Worm (Caenorhabditis elegans) whole organism, early embryonic: ENCODE data around the gene ZK1307.2.

Experiments
- B0310.2 ChIP-seq: sonication (generic microtip); optimal IDR thresholded peaks from 2 replicates; lab custom pipeline; 2016; ENCODE audit warnings: mild to moderate bottlenecking, missing genetic modification characterization, missing compliant biosample characterization
- F13C5.2 ChIP-seq: sonication (generic microtip); optimal IDR thresholded peaks from 2 replicates; lab custom pipeline; 2017; ENCODE audit warnings: mild to moderate bottlenecking, missing genetic modification characterization, inconsistent platforms, missing compliant biosample characterization
- aly-1 ChIP-seq: sonication (generic microtip); optimal IDR thresholded peaks from 2 replicates; lab custom pipeline; 2016; ENCODE audit warnings: missing genetic modification characterization, missing compliant biosample characterization
- ama-1 ChIP-seq: fragments of 150-350 bp; optimal IDR thresholded peaks from 2 replicates; lab custom pipeline; 2014
- ceh-13 ChIP-seq: fragments of 200-800 bp; sonication (Bioruptor generic); optimal IDR thresholded peaks from 2 replicates; lab custom pipeline; 2018; ENCODE audit warnings: mild to moderate bottlenecking, missing genetic modification characterization, missing compliant biosample characterization
- ceh-36 ChIP-seq: sonication (generic microtip); optimal IDR thresholded peaks from 2 replicates; lab custom pipeline; 2016; ENCODE audit warnings: missing genetic modification characterization, inconsistent platforms, missing compliant biosample characterization
- ets-7 ChIP-seq: sonication (generic microtip); optimal IDR thresholded peaks from 2 replicates; lab custom pipeline; 2016; ENCODE audit warnings: missing genotype, missing genetic modification characterization, missing compliant biosample characterization
- flt-1 ChIP-seq: fragments of 200-800 bp; sonication (Bioruptor generic); IDR thresholded peaks from 2 replicates; pipeline ENCODE4 v1.3.6; 2022; ENCODE audit warnings: missing genetic modification characterization, missing compliant biosample characterization
- hmbx-1 ChIP-seq: sonication (generic microtip); optimal IDR thresholded peaks from 2 replicates; lab custom pipeline; 2016; ENCODE audit warnings: mild to moderate bottlenecking, missing genetic modification characterization, missing compliant biosample characterization
- hmg-4 ChIP-seq: fragments of 200-800 bp; sonication (Bioruptor generic); optimal IDR thresholded peaks from 2 replicates; lab custom pipeline; 2018; ENCODE audit warnings: mild to moderate bottlenecking, missing genetic modification characterization, missing compliant biosample characterization
- hnd-1 ChIP-seq: sonication (generic microtip); optimal IDR thresholded peaks from 2 replicates; lab custom pipeline; 2016; ENCODE audit warnings: missing genetic modification characterization, missing compliant biosample characterization
- pes-1 ChIP-seq: fragments of 200-800 bp; sonication (Bioruptor generic); IDR thresholded peaks from 2 replicates; pipeline ENCODE4 v1.3.6; 2022; ENCODE audit warnings: missing genetic modification reagents, missing genetic modification characterization, missing compliant biosample characterization
- scrt-1 ChIP-seq: fragments of 200-800 bp; sonication (Bioruptor generic); IDR thresholded peaks from 2 replicates; pipeline ENCODE4 v1.3.6; 2022; ENCODE audit warnings: missing genetic modification characterization, missing compliant biosample characterization
- sea-1 ChIP-seq: fragments of 200-800 bp; sonication (Bioruptor generic); conservative IDR thresholded peaks from 2 replicates; pipeline ENCODE4 v1.3.6; 2022; ENCODE audit warnings: missing genetic modification characterization, missing compliant biosample characterization
- tbx-11 ChIP-seq: fragments of 200-800 bp; sonication (Bioruptor generic); IDR thresholded peaks from 2 replicates; pipeline ENCODE4 v1.3.6; 2022; ENCODE audit warnings: missing genetic modification characterization, missing compliant biosample characterization
- tbx-37 ChIP-seq: fragments of 200-800 bp; sonication (Bioruptor generic); conservative IDR thresholded peaks from 2 replicates; pipeline ENCODE4 v1.3.6; 2022; ENCODE audit warnings: missing genetic modification reagents, missing genetic modification characterization, missing compliant biosample characterization
- tra-4 ChIP-seq: sonication (generic microtip); optimal IDR thresholded peaks from 2 replicates; lab custom pipeline; 2017; ENCODE audit warnings: missing genetic modification characterization, missing compliant biosample characterization

Gene ZK1307.2

DNA sequence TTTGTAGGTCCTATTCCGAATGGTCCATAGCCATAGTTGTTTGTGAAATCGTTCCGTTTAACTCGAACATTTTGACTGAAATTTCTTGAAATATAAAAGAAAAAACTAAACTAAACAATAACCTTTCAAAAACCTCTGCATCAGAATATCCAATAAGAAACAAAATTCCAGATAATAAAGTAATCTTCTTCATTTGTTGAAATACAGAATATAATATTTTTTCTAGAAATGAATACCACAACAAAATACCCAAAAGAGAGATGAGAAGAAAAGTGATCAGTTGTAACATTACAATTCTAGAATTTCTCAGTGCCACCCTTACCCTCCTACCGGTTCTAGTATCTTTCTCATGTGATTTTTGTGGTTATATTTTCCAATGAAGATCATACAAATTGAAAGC is at the start of gene ZK1307.2:
ZK1307.2 (minus strand) TSS at position 274 of the 400 bp plus-strand sequence.
- no peak for TF ChIP-seq aly-1 (tag; lab: Kevin White, UChicago)
- TF ChIP-seq tbx-11 (GFP tag; lab: Robert Waterston, UW), result no peak
- no peak for TF ChIP-seq pes-1 (GFP tag; lab: Robert Waterston, UW)
- no peak for TF ChIP-seq B0310.2 (tag; lab: Kevin White, UChicago)
- no peak for TF ChIP-seq hnd-1
- no peak for TF ChIP-seq hmbx-1 (tag; lab: Kevin White, UChicago)
- TF ChIP-seq hmg-4 (GFP tag; lab: Kevin White, UChicago), result no peak
- no peak for TF ChIP-seq tra-4 (tag; lab: Kevin White, UChicago)
- TF ChIP-seq scrt-1 (GFP tag; lab: Robert Waterston, UW), result no peak
- no peak for TF ChIP-seq sea-1 (GFP tag; lab: Robert Waterston, UW)
- no peak for TF ChIP-seq ceh-36 (tag; lab: Kevin White, UChicago)
- no peak for TF ChIP-seq F13C5.2 (tag; lab: Kevin White, UChicago)
- TF ChIP-seq tbx-37 (GFP tag; lab: Robert Waterston, UW), result no peak
- no peak for TF ChIP-seq flt-1 (GFP tag; lab: Robert Waterston, UW)
- no peak for TF ChIP-seq ceh-13 (GFP tag; lab: Kevin White, UChicago)
- TF ChIP-seq ets-7 (tag; lab: Kevin White, UChicago), result no peak
- TF ChIP-seq ama-1 (lab: Kevin White, UChicago), result no peak

ce11 chrII:9700363-9700762 is 46.6 kb upstream of the ZK1307.2 start, which contains the start of the genes Y53C12A.8 and Y53C12A.7:
Gene Y53C12A.8, minus strand, starts transcription at chrII:9700463.
Gene Y53C12A.7, plus strand, starts transcription at chrII:9700543.
- TF ChIP-seq ceh-13 (GFP tag; lab: Kevin White, UChicago), result no peak

DNA sequence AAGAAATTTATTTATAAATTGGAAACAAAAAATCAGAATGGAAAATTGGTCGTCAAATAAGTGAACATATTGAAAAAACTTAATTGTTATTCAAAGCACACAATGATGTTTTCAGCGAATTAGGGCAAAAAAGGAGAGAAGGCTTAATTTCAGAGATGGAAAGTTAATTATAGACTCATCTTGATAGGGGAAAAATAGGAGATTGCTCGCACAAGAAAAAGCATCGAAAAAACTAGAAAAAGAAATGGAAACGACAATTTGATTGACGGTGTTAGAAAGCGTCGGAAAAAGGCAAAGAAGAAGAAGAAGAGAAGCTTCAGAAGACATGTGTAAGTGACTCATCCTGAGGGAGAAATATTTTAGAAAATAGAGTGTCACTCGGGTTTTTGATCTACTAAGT is 42.2 kb upstream of the ZK1307.2 start:
- TF ChIP-seq flt-1 (GFP tag; lab: Robert Waterston, UW) (no peak), tbx-11 (GFP tag; lab: Robert Waterston, UW) (no peak), hnd-1 (no peak)

DNA sequence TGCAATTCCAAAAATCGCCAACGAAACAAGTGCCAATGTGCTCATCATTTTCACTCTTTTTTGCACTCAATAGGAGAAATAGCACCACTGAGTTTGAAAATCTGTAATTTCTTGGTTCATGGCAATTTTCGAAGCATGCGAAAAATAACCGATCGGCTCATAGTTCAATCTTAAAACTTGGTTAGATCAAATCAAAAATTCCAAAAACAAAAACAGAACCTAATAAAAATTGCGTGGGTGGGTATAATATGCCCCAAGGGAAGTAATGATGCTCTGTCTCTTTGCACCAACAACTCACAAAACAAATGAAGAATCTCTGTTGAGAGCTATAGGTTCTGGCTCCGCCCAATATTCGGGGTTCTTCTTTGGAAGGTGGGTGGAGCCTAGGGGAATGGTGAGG is 38.1 kb upstream of the ZK1307.2 start, which contains the start of gene nlp-11:
nlp-11 (minus strand) TSS at position 101 of the 400 bp plus-strand sequence.
- TF ChIP-seq tbx-11 (GFP tag; lab: Robert Waterston, UW) (no peak), hnd-1 (no peak), tbx-37 (GFP tag; lab: Robert Waterston, UW) (no peak), aly-1 (tag; lab: Kevin White, UChicago) (no peak), ceh-13 (GFP tag; lab: Kevin White, UChicago) (no peak), ama-1 (lab: Kevin White, UChicago) (no peak), sea-1 (GFP tag; lab: Robert Waterston, UW) (no peak), B0310.2 (tag; lab: Kevin White, UChicago) (no peak), hmg-4 (GFP tag; lab: Kevin White, UChicago) (no peak), scrt-1 (GFP tag; lab: Robert Waterston, UW) (no peak)

DNA sequence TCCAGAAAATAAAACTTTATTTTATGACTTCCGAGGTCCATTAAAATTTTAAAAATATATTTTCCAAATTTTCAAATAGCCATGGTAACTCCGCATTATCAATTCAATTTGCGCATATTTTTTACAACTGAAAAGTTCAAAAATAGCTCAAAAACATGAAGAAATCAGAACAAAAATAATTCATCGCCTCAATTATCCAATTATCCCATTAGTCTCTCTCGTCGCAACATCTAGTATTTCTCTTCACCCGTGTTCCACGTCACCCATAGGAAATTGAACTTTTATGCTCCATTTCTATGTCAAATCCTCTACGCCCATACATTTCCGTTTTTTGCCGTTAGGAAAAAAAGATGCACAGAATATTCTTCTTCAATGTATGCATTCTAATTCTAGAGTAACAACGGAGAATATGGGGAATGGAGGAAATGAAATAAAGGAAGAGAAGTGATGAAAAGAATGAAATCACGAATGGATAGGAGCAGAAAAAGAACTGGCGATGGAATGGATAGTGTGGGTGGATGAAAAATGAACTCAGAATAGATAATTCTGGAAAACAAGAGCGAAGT is 36.4 kb upstream of the ZK1307.2 start:
- TF ChIP-seq hmg-4 (GFP tag; lab: Kevin White, UChicago), result no peak

DNA sequence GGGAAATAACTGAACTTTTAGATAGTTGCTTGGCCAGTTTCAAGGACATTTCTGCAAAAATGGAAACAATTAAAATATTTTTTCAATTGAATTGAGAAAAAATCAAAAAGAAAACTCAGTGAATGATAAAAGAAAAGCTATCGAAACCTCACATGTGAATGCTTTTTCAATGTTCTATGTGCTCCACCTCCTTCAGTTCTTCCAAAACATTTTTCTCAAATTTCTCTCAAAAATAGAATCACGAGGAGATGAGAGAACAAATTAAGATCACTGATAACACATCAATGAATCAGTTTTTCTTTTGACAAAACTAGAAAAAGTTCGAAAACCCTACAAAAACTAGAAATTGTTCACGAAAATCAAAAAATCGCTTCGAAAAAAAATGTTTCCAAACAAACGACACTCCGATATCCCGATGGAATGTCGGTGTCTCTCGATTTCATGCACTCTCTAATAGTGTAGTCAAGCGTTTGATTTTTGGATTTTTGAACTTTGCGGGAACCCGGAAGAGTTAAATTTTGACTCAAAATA is 33.0 kb upstream of the ZK1307.2 start, which contains the start of gene ZK1320.9:
ZK1320.9 (minus strand) TSS at position 51 of the 531 bp plus-strand sequence.
- TF ChIP-seq ceh-36 (tag; lab: Kevin White, UChicago) (no peak), F13C5.2 (tag; lab: Kevin White, UChicago) (no peak), flt-1 (GFP tag; lab: Robert Waterston, UW) (no peak), B0310.2 (tag; lab: Kevin White, UChicago) (no peak), tra-4 (tag; lab: Kevin White, UChicago) (no peak), hnd-1 (no peak), pes-1 (GFP tag; lab: Robert Waterston, UW) (no peak), ceh-13 (GFP tag; lab: Kevin White, UChicago) (no peak), scrt-1 (GFP tag; lab: Robert Waterston, UW) (no peak), sea-1 (GFP tag; lab: Robert Waterston, UW) (no peak), tbx-11 (GFP tag; lab: Robert Waterston, UW) (no peak), hmbx-1 (tag; lab: Kevin White, UChicago) (no peak), aly-1 (tag; lab: Kevin White, UChicago) (no peak), tbx-37 (GFP tag; lab: Robert Waterston, UW) (no peak), ama-1 (lab: Kevin White, UChicago) (no peak), ets-7 (tag; lab: Kevin White, UChicago) (no peak)

ce11 chrII:9684175-9684574 is 30.4 kb upstream of the ZK1307.2 start:
- TF ChIP-seq ceh-36 (tag; lab: Kevin White, UChicago) (no peak), tbx-37 (GFP tag; lab: Robert Waterston, UW) (no peak), hmbx-1 (tag; lab: Kevin White, UChicago) (no peak), tbx-11 (GFP tag; lab: Robert Waterston, UW) (no peak), hmg-4 (GFP tag; lab: Kevin White, UChicago) (no peak), ama-1 (lab: Kevin White, UChicago) (no peak), hnd-1 (no peak), pes-1 (GFP tag; lab: Robert Waterston, UW) (no peak), flt-1 (GFP tag; lab: Robert Waterston, UW) (no peak), ceh-13 (GFP tag; lab: Kevin White, UChicago) (no peak), sea-1 (GFP tag; lab: Robert Waterston, UW) (no peak), tra-4 (tag; lab: Kevin White, UChicago) (no peak), scrt-1 (GFP tag; lab: Robert Waterston, UW) (no peak), aly-1 (tag; lab: Kevin White, UChicago) (no peak)
